Worm (Caenorhabditis elegans) whole organism, L4 larva: Measurements from ENCODE around the gene ttb-1.

ENCODE experiments used
- aha-1 ChIP-seq: fragments of 150-350 bp; peaks from one replicate; lab custom pipeline; 2014; ENCODE audit warnings: missing biosample characterization, missing genetic modification characterization
- aly-2 ChIP-seq: sonication (generic microtip); optimal IDR thresholded peaks from 2 replicates; lab custom pipeline; 2018; ENCODE audit warnings: missing biosample characterization, missing genetic modification characterization
- ama-1 ChIP-seq: fragments of 150-350 bp; optimal IDR thresholded peaks from 2 replicates; lab custom pipeline; 2014; ENCODE audit warnings: inconsistent platforms, mixed read lengths
- egl-43 ChIP-seq: fragments of 200-800 bp; sonication (Bioruptor generic); IDR thresholded peaks from 2 replicates; pipeline ENCODE4 v1.3.6; 2022; ENCODE audit warnings: missing genetic modification reagents, missing genetic modification characterization, missing compliant biosample characterization
- jun-1 ChIP-seq: fragments of 150-350 bp; optimal IDR thresholded peaks from 2 replicates; lab custom pipeline; 2014; ENCODE audit warnings: missing biosample characterization, missing genetic modification reagents, missing genetic modification characterization
- lin-13 ChIP-seq: fragments of 150-350 bp; optimal IDR thresholded peaks from 2 replicates; lab custom pipeline; 2014; ENCODE audit warnings: missing biosample characterization, missing genetic modification reagents, missing genetic modification characterization
- lin-15B ChIP-seq: fragments of 150-350 bp; sonication (generic microtip); optimal IDR thresholded peaks from 3 replicates; lab custom pipeline; 2014; ENCODE audit warnings: missing biosample characterization, missing genetic modification characterization
- nhr-10 ChIP-seq: fragments of 150-350 bp; optimal IDR thresholded peaks from 2 replicates; lab custom pipeline; 2014; ENCODE audit warnings: missing biosample characterization, missing genetic modification characterization
- nhr-11 ChIP-seq: fragments of 150-350 bp; optimal IDR thresholded peaks from 2 replicates; lab custom pipeline; 2014; ENCODE audit warnings: missing biosample characterization, missing genetic modification characterization
- nhr-25 ChIP-seq: sonication (generic microtip); optimal IDR thresholded peaks from 2 replicates; lab custom pipeline; 2017; ENCODE audit warnings: missing genetic modification characterization, mild to moderate bottlenecking, missing compliant biosample characterization, antibody characterized with exemption, moderate library complexity, borderline replicate concordance; ENCODE audit not compliant: insufficient read depth
- nhr-77 ChIP-seq: fragments of 150-350 bp; optimal IDR thresholded peaks from 2 replicates; lab custom pipeline; 2014; ENCODE audit warnings: missing biosample characterization, missing genetic modification characterization
- snpc-4 ChIP-seq: fragments of 150-350 bp; optimal IDR thresholded peaks from 2 replicates; lab custom pipeline; 2014; ENCODE audit warnings: missing biosample characterization, missing genetic modification characterization
- unc-62 ChIP-seq, 3 experiments: fragments of 150-350 bp in 1 of 3; sonication (generic microtip); optimal IDR thresholded peaks in 2 of 3; peaks in 1 of 3; 1 replicate in 1 of 3; 2 replicates in 2 of 3; lab custom pipeline; 2014 to 2017; ENCODE audit warnings: missing biosample characterization in 3 of 3, missing genetic modification characterization in 3 of 3, missing genetic modification reagents in 3 of 3, missing genotype in 1 of 3

- TF ChIP-seq unc-62 (GFP tag; optimal IDR thresholded peaks at IDR 0.05 in 1 of 2; lab: Kevin White, UChicago) (no peak), unc-62 (tag; optimal IDR thresholded peaks at IDR 0.05; lab: Kevin White, UChicago) (no peak), jun-1 (no peak), ama-1 (lab: Kevin White, UChicago) (no peak), snpc-4 (tag; lab: Kevin White, UChicago) (no peak), nhr-25 (no peak), egl-43 (GFP tag; lab: Robert Waterston, UW) (no peak), nhr-11 (tag; lab: Kevin White, UChicago) (no peak), nhr-10 (no peak), nhr-77 (no peak), lin-13 (GFP tag; lab: Kevin White, UChicago) (no peak), lin-15B (tag; lab: Kevin White, UChicago) (no peak), aha-1 (peak; percentile 12), aly-2 (no peak)
These were observed 17.9 kb downstream of the ttb-1 start for ce11 chrV:174520-174919.
